Fruit fly (Drosophila melanogaster) whole organism, embryonic: Measurements from ENCODE around the gene TwdlV.

Source experiments
- Abd-B ChIP-seq: fragments of 200-800 bp; sonication (Bioruptor generic); optimal IDR thresholded peaks from 2 replicates; lab custom pipeline; 2018; ENCODE audit warnings: missing biosample characterization, mild to moderate bottlenecking, missing genetic modification characterization, moderate library complexity
- BtbVII ChIP-seq: fragments of 200-800 bp; sonication (Bioruptor generic); optimal IDR thresholded peaks from 3 replicates; lab custom pipeline; 2017; ENCODE audit warnings: missing biosample characterization, mild to moderate bottlenecking, missing genetic modification characterization
- CG10321 ChIP-seq: fragments of 200-800 bp; sonication (Bioruptor generic); IDR thresholded peaks from 2 replicates; pipeline ENCODE4 v1.3.6; 2022; ENCODE audit warnings: missing biosample characterization, missing genetic modification characterization
- CG10959 ChIP-seq: fragments of 200-800 bp; sonication (Bioruptor generic); IDR thresholded peaks from 2 replicates; pipeline ENCODE4 v1.3.6; 2022; ENCODE audit warnings: missing biosample characterization, missing genetic modification characterization
- CG11085 ChIP-seq: fragments of 200-800 bp; sonication (Bioruptor generic); IDR thresholded peaks from 2 replicates; pipeline ENCODE4 v1.3.6; 2022; ENCODE audit warnings: missing biosample characterization, missing genetic modification characterization
- CG13287 ChIP-seq: fragments of 200-800 bp; sonication (Bioruptor generic); IDR thresholded peaks from 2 replicates; pipeline ENCODE4 v1.3.6; 2022; ENCODE audit warnings: missing biosample characterization, missing genetic modification characterization; ENCODE audit not compliant: partially characterized antibody
- CG14014 ChIP-seq: fragments of 200-800 bp; sonication (Bioruptor generic); IDR thresholded peaks from 2 replicates; pipeline ENCODE4 v1.3.6; 2022; ENCODE audit warnings: missing biosample characterization, missing genetic modification characterization
- CG14710 ChIP-seq: fragments of 200-800 bp; sonication (Bioruptor generic); optimal IDR thresholded peaks from 3 replicates; lab custom pipeline; 2019; ENCODE audit warnings: missing biosample characterization, mild to moderate bottlenecking, missing genetic modification characterization, moderate library complexity
- CG15696 ChIP-seq: fragments of 200-800 bp; sonication (Bioruptor generic); optimal IDR thresholded peaks from 2 replicates; lab custom pipeline; 2019; ENCODE audit warnings: missing biosample characterization, mild to moderate bottlenecking, missing genetic modification characterization, moderate library complexity
- CG1602 ChIP-seq: fragments of 200-800 bp; sonication (Bioruptor generic); optimal IDR thresholded peaks from 3 replicates; lab custom pipeline; 2016; ENCODE audit warnings: missing biosample characterization, missing genetic modification characterization
- CG16779 ChIP-seq: fragments of 200-800 bp; sonication (Bioruptor generic); IDR thresholded peaks from 2 replicates; pipeline ENCODE4 v1.3.6; 2022; ENCODE audit warnings: missing biosample characterization, missing genetic modification characterization
- CG16815 ChIP-seq: fragments of 200-800 bp; sonication (Bioruptor generic); optimal IDR thresholded peaks from 3 replicates; lab custom pipeline; 2017; ENCODE audit warnings: missing biosample characterization, mild to moderate bottlenecking, missing genetic modification characterization
- CG18262 ChIP-seq: fragments of 200-800 bp; optimal IDR thresholded peaks from 3 replicates; lab custom pipeline; 2019; ENCODE audit warnings: missing biosample characterization, mild to moderate bottlenecking, missing genetic modification characterization, moderate library complexity
- CG2116 ChIP-seq: fragments of 200-800 bp; sonication (Bioruptor generic); optimal IDR thresholded peaks from 3 replicates; lab custom pipeline; 2018; ENCODE audit warnings: missing biosample characterization, mild to moderate bottlenecking, missing genetic modification characterization
- CG2678 ChIP-seq: fragments of 200-800 bp; sonication (Bioruptor generic); optimal IDR thresholded peaks from 3 replicates; lab custom pipeline; 2019; ENCODE audit warnings: missing biosample characterization, mild to moderate bottlenecking, missing genetic modification characterization, moderate library complexity
- CG31365 ChIP-seq: fragments of 200-800 bp; sonication (Bioruptor generic); optimal IDR thresholded peaks from 2 replicates; lab custom pipeline; 2018; ENCODE audit warnings: missing biosample characterization, mild to moderate bottlenecking, missing genetic modification characterization
- CG31441 ChIP-seq: fragments of 200-800 bp; sonication (Bioruptor generic); IDR thresholded peaks from 2 replicates; pipeline ENCODE4 v1.3.6; 2022; ENCODE audit warnings: missing biosample characterization, missing genetic modification characterization
- CG32772 ChIP-seq: fragments of 200-800 bp; sonication (Bioruptor generic); IDR thresholded peaks from 2 replicates; pipeline ENCODE4 v1.3.6; 2022; ENCODE audit warnings: missing biosample characterization, missing genetic modification characterization
- CG34422 ChIP-seq: fragments of 200-800 bp; sonication (Bioruptor generic); IDR thresholded peaks from 3 replicates; pipeline ENCODE4 v1.3.6; 2022; ENCODE audit warnings: missing biosample characterization, missing genetic modification characterization
- CG3995 ChIP-seq: fragments of 200-800 bp; sonication (Bioruptor generic); optimal IDR thresholded peaks from 3 replicates; lab custom pipeline; 2016; ENCODE audit warnings: missing biosample characterization, missing genetic modification characterization
- CG7963 ChIP-seq: fragments of 200-800 bp; sonication (Bioruptor generic); IDR thresholded peaks from 3 replicates; pipeline ENCODE4 v1.3.6; 2022; ENCODE audit warnings: missing biosample characterization, missing genetic modification characterization; ENCODE audit not compliant: partially characterized antibody
- CG9437 ChIP-seq: fragments of 200-800 bp; sonication (Bioruptor generic); optimal IDR thresholded peaks from 2 replicates; lab custom pipeline; 2018; ENCODE audit warnings: missing biosample characterization, mild to moderate bottlenecking, missing genetic modification characterization
- CTCF ChIP-seq: fragments of 200-800 bp; sonication (Bioruptor generic); optimal IDR thresholded peaks from 2 replicates; lab custom pipeline; 2017; ENCODE audit warnings: missing biosample characterization, mild to moderate bottlenecking, missing genetic modification characterization, moderate library complexity
- Elba2 ChIP-seq: fragments of 200-800 bp; sonication (Bioruptor generic); optimal IDR thresholded peaks from 3 replicates; lab custom pipeline; 2016; ENCODE audit warnings: missing biosample characterization, missing genetic modification characterization
- Hmx ChIP-seq: fragments of 200-800 bp; sonication (Bioruptor generic); optimal IDR thresholded peaks from 2 replicates; lab custom pipeline; 2016; ENCODE audit warnings: missing biosample characterization, missing genetic modification characterization
- Mad ChIP-seq: fragments of 200-800 bp; sonication (Bioruptor generic); optimal IDR thresholded peaks from 2 replicates; lab custom pipeline; 2016; ENCODE audit warnings: missing biosample characterization, missing genetic modification characterization
- NK7.1 ChIP-seq: fragments of 200-800 bp; sonication (Bioruptor generic); optimal IDR thresholded peaks from 3 replicates; lab custom pipeline; 2016; ENCODE audit warnings: missing biosample characterization, missing genetic modification characterization
- Side ChIP-seq: fragments of 200-800 bp; sonication (Bioruptor generic); optimal IDR thresholded peaks from 2 replicates; lab custom pipeline; 2016; ENCODE audit warnings: missing biosample characterization, missing genetic modification characterization
- Usf ChIP-seq: fragments of 200-800 bp; sonication (Bioruptor generic); optimal IDR thresholded peaks from 2 replicates; lab custom pipeline; 2017; ENCODE audit warnings: missing genotype, missing biosample characterization, missing genetic modification characterization
- Xbp1 ChIP-seq: fragments of 200-800 bp; sonication (Bioruptor generic); optimal IDR thresholded peaks from 3 replicates; lab custom pipeline; 2016; ENCODE audit warnings: missing biosample characterization, mild to moderate bottlenecking, missing genetic modification characterization
- caup ChIP-seq: fragments of 200-800 bp; sonication (Bioruptor generic); optimal IDR thresholded peaks from 3 replicates; lab custom pipeline; 2017; ENCODE audit warnings: missing biosample characterization, mild to moderate bottlenecking, missing genetic modification characterization, moderate library complexity; ENCODE audit not compliant: severe bottlenecking
- ci ChIP-seq: fragments of 200-800 bp; sonication (Bioruptor generic); IDR thresholded peaks from 3 replicates; pipeline ENCODE4 v1.3.6; 2022; ENCODE audit warnings: missing biosample characterization, missing genetic modification characterization
- corto ChIP-seq: fragments of 200-800 bp; sonication (Bioruptor generic); optimal IDR thresholded peaks from 2 replicates; lab custom pipeline; 2016; ENCODE audit warnings: missing biosample characterization, mild to moderate bottlenecking, missing genetic modification characterization, moderate library complexity
- dan ChIP-seq: fragments of 200-800 bp; sonication (Bioruptor generic); IDR thresholded peaks from 2 replicates; pipeline ENCODE4 v1.3.6; 2022; ENCODE audit warnings: missing biosample characterization, missing genetic modification characterization
- dmrt11E ChIP-seq: fragments of 200-800 bp; sonication (Bioruptor generic); optimal IDR thresholded peaks from 3 replicates; lab custom pipeline; 2018; ENCODE audit warnings: missing biosample characterization, mild to moderate bottlenecking, missing genetic modification characterization, moderate library complexity
- fd64A ChIP-seq: fragments of 200-800 bp; sonication (Bioruptor generic); optimal IDR thresholded peaks from 3 replicates; lab custom pipeline; 2018; ENCODE audit warnings: missing biosample characterization, mild to moderate bottlenecking, missing genetic modification characterization
- ftz-f1 ChIP-seq: fragments of 200-800 bp; sonication (Bioruptor generic); optimal IDR thresholded peaks from 2 replicates; lab custom pipeline; 2016; ENCODE audit warnings: missing biosample characterization, missing genetic modification characterization
- hbn ChIP-seq: fragments of 200-800 bp; sonication (Bioruptor generic); IDR thresholded peaks from 2 replicates; pipeline ENCODE4 v1.3.6; 2022; ENCODE audit warnings: missing biosample characterization, missing genetic modification characterization; ENCODE audit not compliant: partially characterized antibody
- org-1 ChIP-seq: fragments of 200-800 bp; sonication (Bioruptor generic); optimal IDR thresholded peaks from 2 replicates; lab custom pipeline; 2017; ENCODE audit warnings: missing biosample characterization, missing genetic modification characterization
- otp ChIP-seq: fragments of 200-800 bp; sonication (Bioruptor generic); IDR thresholded peaks from 3 replicates; pipeline ENCODE4, ENCODE4 v1.3.6; 2022; ENCODE audit warnings: missing biosample characterization, missing genetic modification characterization
- pzg ChIP-seq: fragments of 200-800 bp; sonication (Bioruptor generic); optimal IDR thresholded peaks from 3 replicates; lab custom pipeline; 2018; ENCODE audit warnings: missing biosample characterization, mild to moderate bottlenecking, missing genetic modification characterization, moderate library complexity
- row ChIP-seq: fragments of 200-800 bp; sonication (Bioruptor generic); IDR thresholded peaks from 3 replicates; pipeline ENCODE4 v1.3.6; 2022; ENCODE audit warnings: missing biosample characterization, missing genetic modification characterization
- sc ChIP-seq, 3 experiments: fragments of >200 bp in 2 of 3; fragments of 200-800 bp in 1 of 3; sonication (Bioruptor generic) in 1 of 3; optimal IDR thresholded peaks; 2 replicates in 2 of 3; 3 replicates in 1 of 3; lab custom pipeline; 2017; ENCODE audit warnings: mild to moderate bottlenecking in 1 of 3, missing biosample characterization in 1 of 3, missing genetic modification characterization in 1 of 3, missing genetic modification reagents in 1 of 3
- schlank ChIP-seq: fragments of 200-800 bp; sonication (Bioruptor generic); optimal IDR thresholded peaks from 2 replicates; lab custom pipeline; 2018; ENCODE audit warnings: missing biosample characterization, mild to moderate bottlenecking, missing genetic modification characterization
- slbo ChIP-seq: fragments of 200-800 bp; sonication (Bioruptor generic); IDR thresholded peaks from 2 replicates; pipeline ENCODE4 v1.3.6; 2022; ENCODE audit warnings: missing biosample characterization, missing genetic modification characterization
- sna ChIP-seq: fragments of 200-800 bp; sonication (Bioruptor generic); IDR thresholded peaks from 2 replicates; pipeline ENCODE4 v1.3.6; 2022; ENCODE audit warnings: missing biosample characterization, missing genetic modification characterization; ENCODE audit not compliant: partially characterized antibody
- sug ChIP-seq: fragments of 200-800 bp; optimal IDR thresholded peaks from 2 replicates; lab custom pipeline; 2019; ENCODE audit warnings: missing biosample characterization, mild to moderate bottlenecking, missing genetic modification characterization, moderate library complexity

The TwdlV gene

DNA sequence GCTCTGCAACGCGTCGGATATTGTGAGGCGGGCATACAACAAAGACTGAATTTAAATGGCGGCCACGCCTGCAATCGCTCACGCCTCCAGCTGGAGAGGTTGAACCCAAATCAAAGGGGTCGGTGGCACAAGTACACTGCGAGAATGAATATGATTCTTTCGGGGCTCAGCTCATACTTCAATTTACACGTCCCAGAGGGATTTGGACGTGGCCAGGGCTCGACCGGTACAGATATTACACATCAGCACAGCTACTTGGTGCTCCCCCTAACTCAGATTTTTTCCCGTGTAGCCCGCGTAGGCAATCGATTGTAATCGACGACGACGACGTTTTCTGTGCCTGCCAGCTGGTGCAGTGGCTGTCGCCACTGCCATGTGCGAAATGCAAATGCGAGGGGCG lies 40.5 kb upstream of the TwdlV start (continued):
- TF ChIP-seq dmrt11E (tag; lab: Kevin White, UChicago) (peak; percentile 31), CG3995 (GFP tag; lab: Kevin White, UChicago) (no peak), CG18262 (tag; lab: Kevin White, UChicago) (peak; percentile 71), Mad (GFP tag; lab: Kevin White, UChicago) (peak; percentile 29), CG14710 (tag; lab: Kevin White, UChicago) (peak; percentile 23), org-1 (GFP tag; lab: Kevin White, UChicago) (peak; percentile 63), CG34422 (GFP tag; lab: Robert Waterston, UW) (peak; percentile 90), Side (GFP tag; lab: Kevin White, UChicago) (peak; percentile 69), CG31441 (peak; percentile 75), row (peak; percentile 84), schlank (tag; lab: Kevin White, UChicago) (peak; percentile 22), corto (GFP tag; lab: Kevin White, UChicago) (no peak), sc (optimal IDR thresholded peaks at IDR 0.05; lab: Kevin White, UChicago) (no peak), sc (GFP tag; optimal IDR thresholded peaks at IDR 0.05; lab: Kevin White, UChicago) (peak; percentile 65), CG10321 (GFP tag; lab: Robert Waterston, UW) (peak; percentile 66), Xbp1 (GFP tag; lab: Kevin White, UChicago) (peak; percentile 82), CG1602 (GFP tag; lab: Kevin White, UChicago) (peak; percentile 65), CG31365 (tag; lab: Kevin White, UChicago) (peak; percentile 31), CG16779 (GFP tag; lab: Robert Waterston, UW) (0 out of 2 replicates have a peak, but pooled peaks have one; percentile 51), CG13287 (GFP tag; lab: Robert Waterston, UW) (no peak), sna (GFP tag; lab: Robert Waterston, UW) (no peak), CG2116 (no peak), hbn (GFP tag; lab: Robert Waterston, UW) (no peak), NK7.1 (GFP tag; lab: Kevin White, UChicago) (peak; percentile 47), CG16815 (GFP tag; lab: Kevin White, UChicago) (peak; percentile 42), CG2678 (tag; lab: Kevin White, UChicago) (peak; percentile 75), otp (GFP tag; lab: Robert Waterston, UW) (peak; percentile 83), CTCF (GFP tag; lab: Kevin White, UChicago) (peak; percentile 31), sug (peak; percentile 23), ftz-f1 (GFP tag; lab: Kevin White, UChicago) (no peak), BtbVII (GFP tag; lab: Kevin White, UChicago) (peak; percentile 59), CG15696 (tag; lab: Kevin White, UChicago) (no peak), CG9437 (GFP tag; lab: Kevin White, UChicago) (peak; percentile 39), CG10959 (GFP tag; lab: Robert Waterston, UW) (peak; percentile 74), CG7963 (GFP tag; lab: Robert Waterston, UW) (no peak), dan (GFP tag; lab: Robert Waterston, UW) (peak; percentile 56; the same call in 1 of the 2 replicates), CG32772 (GFP tag; lab: Robert Waterston, UW) (peak; percentile 92), Hmx (no peak), CG14014 (GFP tag; lab: Robert Waterston, UW) (peak; percentile 86), slbo (GFP tag; lab: Robert Waterston, UW) (peak; percentile 88), ci (peak; percentile 95), caup (GFP tag; lab: Kevin White, UChicago) (peak; percentile 60), CG11085 (GFP tag; lab: Robert Waterston, UW) (peak; percentile 73), Abd-B (GFP tag; lab: Kevin White, UChicago) (peak; percentile 78), pzg (GFP tag; lab: Kevin White, UChicago) (no peak), Usf (GFP tag; lab: Kevin White, UChicago) (no peak), fd64A (GFP tag; lab: Kevin White, UChicago) (peak; percentile 35), Elba2 (no peak)
